Worm (Caenorhabditis elegans) whole organism, L4 larva: ENCODE data around the gene Y38C1AA.7.

Experiments
- ZK337.2 ChIP-seq: fragments of 200-800 bp; sonication (Bioruptor generic); IDR thresholded peaks from 2 replicates; pipeline ENCODE4 v1.3.6; 2022; ENCODE audit warnings: missing genetic modification reagents, missing genetic modification characterization, missing compliant biosample characterization
- daf-8 ChIP-seq: fragments of 200-800 bp; sonication (Bioruptor generic); IDR thresholded peaks from 2 replicates; pipeline ENCODE4 v1.3.6; 2022; ENCODE audit warnings: missing genetic modification characterization, missing compliant biosample characterization
- lsy-2 ChIP-seq, 2 experiments: fragments of 150-350 bp in 1 of 2; sonication (generic microtip) in 1 of 2; optimal IDR thresholded peaks; 2 replicates each; lab custom pipeline; 2014 to 2017; ENCODE audit warnings: missing biosample characterization in 2 of 2, missing genetic modification characterization in 2 of 2
- nhr-11 ChIP-seq: fragments of 150-350 bp; optimal IDR thresholded peaks from 2 replicates; lab custom pipeline; 2014; ENCODE audit warnings: missing biosample characterization, missing genetic modification characterization
- pqm-1 ChIP-seq: sonication (generic microtip); optimal IDR thresholded peaks from 2 replicates; lab custom pipeline; 2017; ENCODE audit warnings: missing biosample characterization, missing genetic modification characterization

DNA sequence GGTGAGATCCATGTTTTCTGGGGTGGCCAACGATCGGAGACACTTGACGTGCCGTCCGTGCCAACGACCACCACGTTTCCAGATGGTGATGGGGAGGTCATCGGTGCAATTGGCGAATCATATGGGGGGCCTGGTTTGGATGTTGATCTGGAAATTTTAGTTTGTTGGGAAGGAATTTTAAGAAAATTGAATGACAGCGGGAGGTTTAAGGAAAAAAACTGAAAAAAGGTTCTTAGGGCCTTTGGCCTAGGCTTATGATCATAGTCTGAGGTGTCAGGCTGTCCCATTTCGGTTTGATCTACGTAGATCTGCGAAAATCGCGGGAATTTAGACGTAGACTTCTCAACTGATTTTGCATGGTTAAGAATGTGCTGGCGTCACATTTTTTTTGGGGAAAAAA, 10.9 kb upstream of the Y38C1AA.7 start, which contains the start of gene col-99:
- no peak for TF ChIP-seq ZK337.2
- TF ChIP-seq pqm-1: no peak
- TF ChIP-seq lsy-2 (tag; optimal IDR thresholded peaks at IDR 0.05; lab: Kevin White, UChicago): no peak
- TF ChIP-seq nhr-11: no peak
- TF ChIP-seq daf-8 (GFP tag; lab: Robert Waterston, UW): no peak
